Fruit fly (Drosophila melanogaster) whole organism, embryonic: ENCODE results near the gene Miox.

ENCODE experiments used
- Atf3 ChIP-seq: fragments of 200-800 bp; sonication (Bioruptor generic); optimal IDR thresholded peaks from 3 replicates; lab custom pipeline; 2016; ENCODE audit warnings: missing biosample characterization, missing genetic modification characterization
- CG10147 ChIP-seq: fragments of 200-800 bp; sonication (Bioruptor generic); optimal IDR thresholded peaks from 2 replicates; lab custom pipeline; 2019; ENCODE audit warnings: missing biosample characterization, mild to moderate bottlenecking, missing genetic modification characterization, moderate library complexity
- CG11723 ChIP-seq: fragments of 200-800 bp; sonication (Bioruptor generic); optimal IDR thresholded peaks from 2 replicates; lab custom pipeline; 2017; ENCODE audit warnings: missing biosample characterization, mild to moderate bottlenecking, missing genetic modification characterization
- CG13775 ChIP-seq: fragments of 200-800 bp; sonication (Bioruptor generic); optimal IDR thresholded peaks from 3 replicates; lab custom pipeline; 2017; ENCODE audit warnings: missing biosample characterization, mild to moderate bottlenecking, missing genetic modification characterization
- CG15479 ChIP-seq: fragments of 200-800 bp; sonication (Bioruptor generic); optimal IDR thresholded peaks from 3 replicates; lab custom pipeline; 2019; ENCODE audit warnings: missing biosample characterization, mild to moderate bottlenecking, missing genetic modification characterization, moderate library complexity
- CG15514 ChIP-seq: fragments of 200-800 bp; sonication (Bioruptor generic); optimal IDR thresholded peaks from 3 replicates; lab custom pipeline; 2017; ENCODE audit warnings: missing biosample characterization, missing genetic modification characterization, mild to moderate bottlenecking, moderate library complexity, missing genetic modification reagents
- CG16779 ChIP-seq: fragments of 200-800 bp; sonication (Bioruptor generic); IDR thresholded peaks from 2 replicates; pipeline ENCODE4 v1.3.6; 2022; ENCODE audit warnings: missing biosample characterization, missing genetic modification characterization
- CG17612 ChIP-seq: fragments of 200-800 bp; sonication (Bioruptor generic); IDR thresholded peaks from 2 replicates; pipeline ENCODE4 v1.3.6; 2022; ENCODE audit warnings: missing biosample characterization, missing genetic modification characterization
- CG18262 ChIP-seq: fragments of 200-800 bp; optimal IDR thresholded peaks from 3 replicates; lab custom pipeline; 2019; ENCODE audit warnings: missing biosample characterization, mild to moderate bottlenecking, missing genetic modification characterization, moderate library complexity
- CG3726 ChIP-seq: fragments of 200-800 bp; sonication (Bioruptor generic); IDR thresholded peaks from 3 replicates; pipeline ENCODE4, ENCODE4 v1.3.6; 2022; ENCODE audit warnings: missing biosample characterization, missing genetic modification characterization
- CG6272 ChIP-seq: fragments of 200-800 bp; sonication (Bioruptor generic); IDR thresholded peaks from 2 replicates; pipeline ENCODE4 v1.3.6; 2022; ENCODE audit warnings: missing biosample characterization, missing genetic modification characterization
- CG6791 ChIP-seq: fragments of 200-800 bp; sonication (Bioruptor generic); IDR thresholded peaks from 3 replicates; pipeline ENCODE4 v1.3.6; 2022; ENCODE audit warnings: missing biosample characterization, missing genetic modification characterization; ENCODE audit not compliant: partially characterized antibody
- CG7372 ChIP-seq: fragments of 200-800 bp; sonication (Bioruptor generic); IDR thresholded peaks from 2 replicates; pipeline ENCODE4 v1.3.6; 2022; ENCODE audit warnings: missing biosample characterization, missing genetic modification characterization
- CG7963 ChIP-seq: fragments of 200-800 bp; sonication (Bioruptor generic); IDR thresholded peaks from 3 replicates; pipeline ENCODE4 v1.3.6; 2022; ENCODE audit warnings: missing biosample characterization, missing genetic modification characterization; ENCODE audit not compliant: partially characterized antibody
- CG9932 ChIP-seq: fragments of 200-800 bp; sonication (Bioruptor generic); IDR thresholded peaks from 2 replicates; pipeline ENCODE4 v1.3.6; 2022; ENCODE audit warnings: missing biosample characterization, missing genetic modification characterization
- CHES-1-like ChIP-seq: fragments of 200-800 bp; sonication (Bioruptor generic); optimal IDR thresholded peaks from 2 replicates; lab custom pipeline; 2016; ENCODE audit warnings: missing biosample characterization, missing genetic modification characterization
- E2f1 ChIP-seq: fragments of 200-800 bp; sonication (Bioruptor generic); IDR thresholded peaks from 2 replicates; pipeline ENCODE4 v1.3.6; 2022; ENCODE audit warnings: missing biosample characterization, missing genetic modification characterization
- HLHmδ ChIP-seq: fragments of 200-800 bp; sonication (Bioruptor generic); optimal IDR thresholded peaks from 2 replicates; lab custom pipeline; 2018; ENCODE audit warnings: missing biosample characterization, mild to moderate bottlenecking, missing genetic modification characterization, moderate library complexity
- Hr78 ChIP-seq, 2 experiments: fragments of 200-800 bp in 1 of 2; fragments of >200 bp in 1 of 2; sonication (Bioruptor generic) in 1 of 2; optimal IDR thresholded peaks; 2 replicates each; lab custom pipeline; 2017 to 2019; ENCODE audit warnings: missing biosample characterization in 2 of 2, missing genetic modification characterization in 2 of 2, mild to moderate bottlenecking in 1 of 2, moderate library complexity in 1 of 2
- Mes4 ChIP-seq: fragments of 200-800 bp; sonication (Bioruptor generic); optimal IDR thresholded peaks from 2 replicates; lab custom pipeline; 2016; ENCODE audit warnings: missing biosample characterization, missing genetic modification characterization
- Myb ChIP-seq: fragments of 200-800 bp; sonication (Bioruptor generic); optimal IDR thresholded peaks from 2 replicates; lab custom pipeline; 2016; ENCODE audit warnings: missing biosample characterization, missing genetic modification characterization
- NK7.1 ChIP-seq: fragments of 200-800 bp; sonication (Bioruptor generic); optimal IDR thresholded peaks from 3 replicates; lab custom pipeline; 2016; ENCODE audit warnings: missing biosample characterization, missing genetic modification characterization
- Opbp ChIP-seq: fragments of 200-800 bp; sonication (Bioruptor generic); IDR thresholded peaks from 3 replicates; pipeline ENCODE4 v1.3.6; 2022; ENCODE audit warnings: missing biosample characterization, missing genetic modification characterization; ENCODE audit not compliant: partially characterized antibody
- PHDP ChIP-seq: fragments of 200-800 bp; sonication (Bioruptor generic); optimal IDR thresholded peaks from 3 replicates; lab custom pipeline; 2018; ENCODE audit warnings: missing biosample characterization, mild to moderate bottlenecking, missing genetic modification characterization, moderate library complexity
- Ptx1 ChIP-seq: fragments of 200-800 bp; sonication (Bioruptor generic); IDR thresholded peaks from 2 replicates; pipeline ENCODE4 v1.3.6; 2022; ENCODE audit warnings: missing biosample characterization, missing genetic modification characterization
- cad ChIP-seq: fragments of >200 bp; optimal IDR thresholded peaks from 2 replicates; lab custom pipeline; 2017; ENCODE audit warnings: missing biosample characterization, missing genetic modification characterization
- dm ChIP-seq: fragments of 200-800 bp; sonication (Bioruptor generic); optimal IDR thresholded peaks from 3 replicates; lab custom pipeline; 2016; ENCODE audit warnings: missing biosample characterization, missing genetic modification characterization
- dpn ChIP-seq, 2 experiments: fragments of 200-800 bp; sonication (Bioruptor generic); optimal IDR thresholded peaks; 3 replicates each; lab custom pipeline; 2016; ENCODE audit warnings: missing biosample characterization in 2 of 2, missing genetic modification characterization in 2 of 2
- dysf ChIP-seq: fragments of 200-800 bp; sonication (Bioruptor generic); IDR thresholded peaks from 3 replicates; pipeline ENCODE4 v1.3.6; 2022; ENCODE audit warnings: missing biosample characterization, missing genetic modification characterization
- fd64A ChIP-seq: fragments of 200-800 bp; sonication (Bioruptor generic); optimal IDR thresholded peaks from 3 replicates; lab custom pipeline; 2018; ENCODE audit warnings: missing biosample characterization, mild to moderate bottlenecking, missing genetic modification characterization
- fd96Cb ChIP-seq: fragments of 200-800 bp; sonication (Bioruptor generic); optimal IDR thresholded peaks from 2 replicates; lab custom pipeline; 2018; ENCODE audit warnings: missing biosample characterization, mild to moderate bottlenecking, missing genetic modification characterization, moderate library complexity
- fru ChIP-seq: fragments of >200 bp; optimal IDR thresholded peaks from 2 replicates; lab custom pipeline; 2017
- hkb ChIP-seq, 2 experiments: fragments of 200-800 bp in 1 of 2; fragments of >200 bp in 1 of 2; sonication (Bioruptor generic) in 1 of 2; IDR thresholded peaks in 1 of 2; optimal IDR thresholded peaks in 1 of 2; 2 replicates each; pipeline versions ENCODE4 v1.3.6 to Lab custom; 2017 to 2022; ENCODE audit warnings: missing biosample characterization in 1 of 2, missing genetic modification characterization in 1 of 2
- insv ChIP-seq, 2 experiments: fragments of 200-800 bp; sonication (Bioruptor generic); optimal IDR thresholded peaks; 3 replicates each; lab custom pipeline; 2016 to 2018; ENCODE audit warnings: missing biosample characterization in 2 of 2, missing genetic modification characterization in 2 of 2
- lola ChIP-seq, 3 experiments: fragments of >200 bp in 2 of 3; fragments of 200-800 bp in 1 of 3; sonication (Bioruptor generic) in 1 of 3; optimal IDR thresholded peaks; 2 replicates each; lab custom pipeline; 2017 to 2019; ENCODE audit warnings: missing biosample characterization in 3 of 3, missing genetic modification characterization in 3 of 3, mild to moderate bottlenecking in 1 of 3, moderate library complexity in 1 of 3
- mam ChIP-seq: fragments of 200-800 bp; sonication (Bioruptor generic); optimal IDR thresholded peaks from 3 replicates; lab custom pipeline; 2016; ENCODE audit warnings: missing biosample characterization, missing genetic modification characterization
- org-1 ChIP-seq: fragments of 200-800 bp; sonication (Bioruptor generic); optimal IDR thresholded peaks from 2 replicates; lab custom pipeline; 2017; ENCODE audit warnings: missing biosample characterization, missing genetic modification characterization
- phol ChIP-seq: fragments of 200-800 bp; sonication (Bioruptor generic); optimal IDR thresholded peaks from 3 replicates; lab custom pipeline; 2018; ENCODE audit warnings: missing biosample characterization, mild to moderate bottlenecking, missing genetic modification characterization, moderate library complexity
- slou ChIP-seq: fragments of 200-800 bp; sonication (Bioruptor generic); optimal IDR thresholded peaks from 3 replicates; lab custom pipeline; 2016; ENCODE audit warnings: missing biosample characterization, missing genetic modification characterization
- sna ChIP-seq: fragments of 200-800 bp; sonication (Bioruptor generic); IDR thresholded peaks from 2 replicates; pipeline ENCODE4 v1.3.6; 2022; ENCODE audit warnings: missing biosample characterization, missing genetic modification characterization; ENCODE audit not compliant: partially characterized antibody
- ssp ChIP-seq: fragments of 200-800 bp; sonication (Bioruptor generic); IDR thresholded peaks from 2 replicates; pipeline ENCODE4 v1.3.6; 2022; ENCODE audit warnings: missing biosample characterization, missing genetic modification characterization
- trh ChIP-seq: fragments of 200-800 bp; sonication (Bioruptor generic); optimal IDR thresholded peaks from 2 replicates; lab custom pipeline; 2016; ENCODE audit warnings: missing biosample characterization, missing genetic modification characterization
- unpg ChIP-seq: fragments of 200-800 bp; sonication (Bioruptor generic); optimal IDR thresholded peaks from 3 replicates; lab custom pipeline; 2018; ENCODE audit warnings: missing biosample characterization, mild to moderate bottlenecking, missing genetic modification characterization, moderate library complexity
- usp ChIP-seq: fragments of >200 bp; optimal IDR thresholded peaks from 2 replicates; lab custom pipeline; 2017; ENCODE audit warnings: missing biosample characterization, missing genetic modification characterization
- wek ChIP-seq: fragments of 200-800 bp; sonication (Bioruptor generic); optimal IDR thresholded peaks from 3 replicates; lab custom pipeline; 2018; ENCODE audit warnings: missing biosample characterization, mild to moderate bottlenecking, missing genetic modification characterization, moderate library complexity
- zen ChIP-seq: fragments of 200-800 bp; sonication (Bioruptor generic); optimal IDR thresholded peaks from 3 replicates; lab custom pipeline; 2018; ENCODE audit warnings: missing biosample characterization, mild to moderate bottlenecking, missing genetic modification characterization, moderate library complexity
- zfh1 ChIP-seq: fragments of 200-800 bp; sonication (Bioruptor generic); IDR thresholded peaks from 3 replicates; pipeline ENCODE4 v1.3.6; 2022; ENCODE audit warnings: missing biosample characterization, missing genetic modification characterization
- zfh2 ChIP-seq: fragments of 200-800 bp; sonication (Bioruptor generic); optimal IDR thresholded peaks from 2 replicates; lab custom pipeline; 2016; ENCODE audit warnings: missing biosample characterization, missing genetic modification characterization

The Miox gene

DNA sequence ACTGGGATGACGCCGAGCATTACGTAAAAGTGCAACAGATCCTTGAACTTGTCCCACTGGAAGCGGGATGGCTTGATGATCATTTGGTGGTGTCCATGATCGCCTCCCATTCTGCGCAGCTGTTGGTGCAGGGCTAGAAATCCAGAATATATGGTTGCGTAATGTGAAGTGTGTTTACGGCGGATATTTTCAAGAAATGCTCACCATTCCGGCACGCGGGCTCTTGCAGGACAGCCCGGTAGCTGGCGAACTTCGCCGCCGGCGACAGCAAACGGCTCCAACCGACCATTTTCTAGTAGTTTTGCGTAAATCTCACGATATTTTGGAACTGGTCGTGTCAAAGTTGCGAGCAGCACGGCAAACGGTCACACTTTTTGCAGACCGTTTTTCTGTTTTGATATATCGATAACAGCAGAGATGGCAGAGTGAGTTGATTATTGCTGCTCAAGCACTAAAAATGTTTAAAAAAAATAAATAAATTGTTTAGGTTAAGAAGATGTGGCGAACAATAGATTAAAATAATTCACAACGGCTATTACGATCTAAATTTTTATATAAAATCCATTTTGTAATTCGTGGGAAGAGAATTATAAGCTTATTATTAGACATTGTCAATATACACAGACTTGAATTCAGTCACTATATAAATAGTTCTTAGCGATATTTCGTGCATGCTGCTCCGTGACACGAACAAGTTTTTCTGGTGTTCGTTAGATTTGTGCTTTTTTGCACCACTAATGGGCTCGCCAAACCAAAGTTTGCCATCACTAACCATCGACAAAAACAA, 46.5 kb upstream of the Miox start, which contains the start of the genes ND-SGDH and RhoGAP68F (continued):
- TF ChIP-seq dm (GFP tag; lab: Kevin White, UChicago) (peak; percentile 58), CG6791 (peak; percentile 91), CG3726 (GFP tag; lab: Robert Waterston, UW) (no peak), CG13775 (GFP tag; lab: Kevin White, UChicago) (peak; percentile 85), CG7963 (GFP tag; lab: Robert Waterston, UW) (peak; percentile 70), HLHmδ (GFP tag; lab: Kevin White, UChicago) (no peak), CHES-1-like (peak; percentile 52), zfh1 (peak; percentile 60; the same call in 2 of the 3 replicates), ssp (GFP tag; lab: Robert Waterston, UW) (peak; percentile 87), CG16779 (GFP tag; lab: Robert Waterston, UW) (no peak), Mes4 (peak; percentile 37), CG15514 (peak; percentile 89), lola (GFP tag; optimal IDR thresholded peaks at IDR 0.05; lab: Kevin White, UChicago) (peak in 1 of 3 experiments; percentile 81), Myb (GFP tag; lab: Kevin White, UChicago) (peak; percentile 25), CG6272 (GFP tag; lab: Robert Waterston, UW) (peak; percentile 83; the same call in 1 of the 2 replicates), wek (GFP tag; lab: Kevin White, UChicago) (no peak), phol (tag; lab: Kevin White, UChicago) (peak; percentile 83), slou (GFP tag; lab: Kevin White, UChicago) (peak; percentile 64), Opbp (GFP tag; lab: Robert Waterston, UW) (peak; percentile 85), CG11723 (GFP tag; lab: Kevin White, UChicago) (peak; percentile 71), zfh2 (GFP tag; lab: Kevin White, UChicago) (peak; percentile 86), org-1 (GFP tag; lab: Kevin White, UChicago) (no peak), fru (no peak), trh (GFP tag; lab: Kevin White, UChicago) (peak; percentile 44), mam (GFP tag; lab: Kevin White, UChicago) (peak; percentile 72), CG7372 (GFP tag; lab: Robert Waterston, UW) (peak; percentile 74), CG9932 (GFP tag; lab: Robert Waterston, UW) (peak; percentile 91), E2f1 (GFP tag; lab: Robert Waterston, UW) (peak; percentile 58), cad (no peak), zen (tag; lab: Kevin White, UChicago) (peak; percentile 54), Atf3 (GFP tag; lab: Kevin White, UChicago) (peak; percentile 7), Ptx1 (GFP tag; lab: Robert Waterston, UW) (peak; percentile 80), Hr78 (GFP tag; optimal IDR thresholded peaks at IDR 0.05; lab: Kevin White, UChicago) (no peak), unpg (GFP tag; lab: Kevin White, UChicago) (peak; percentile 68), sna (GFP tag; lab: Robert Waterston, UW) (peak; percentile 95), hkb (optimal IDR thresholded peaks at IDR 0.05; lab: Kevin White, UChicago) (no peak), hkb (GFP tag; IDR thresholded peaks at IDR 0.05; lab: Robert Waterston, UW) (no peak; the same call in none of the 2 replicates), CG18262 (tag; lab: Kevin White, UChicago) (peak; percentile 76), dysf (GFP tag; lab: Robert Waterston, UW) (peak; percentile 80), fd96Cb (tag; lab: Kevin White, UChicago) (peak; percentile 66), insv (GFP tag; optimal IDR thresholded peaks at IDR 0.05; lab: Kevin White, UChicago) (peak in 1 of 2 experiments; percentile 20), CG17612 (GFP tag; lab: Robert Waterston, UW) (no peak), PHDP (peak; percentile 54), NK7.1 (GFP tag; lab: Kevin White, UChicago) (peak; percentile 50), CG10147 (GFP tag; lab: Kevin White, UChicago) (peak; percentile 73), CG15479 (no peak), fd64A (GFP tag; lab: Kevin White, UChicago) (no peak), dpn (GFP tag; optimal IDR thresholded peaks at IDR 0.05; lab: Kevin White, UChicago) (peak; percentile 55 to 77), usp (GFP tag; lab: Kevin White, UChicago) (no peak)
